Fruit fly (Drosophila melanogaster): ENCODE measurements around the gene CG17726.

CG17726 gene

dm6 chr3R:11211291-11212061 lies 15.1 kb upstream of the CG17726 start (continued):
- TF ChIP-seq CG7928 (GFP tag; optimal IDR thresholded peaks at IDR 0.05) (no peak), wek (GFP tag; optimal IDR thresholded peaks at IDR 0.05) (no peak), Lpt (GFP tag; optimal IDR thresholded peaks at IDR 0.05) (no peak), ase (GFP tag; IDR thresholded peaks at IDR 0.05) (peak; percentile 74; the same call in 2 of the 3 replicates), Taf1 (GFP tag; IDR thresholded peaks at IDR 0.05) (no peak; the same call in 1 of the 2 replicates), D19A (tag; optimal IDR thresholded peaks at IDR 0.05) (peak; percentile 55), Six4 (GFP tag; optimal IDR thresholded peaks at IDR 0.05) (peak; percentile 60), CG3726 (GFP tag; IDR thresholded peaks at IDR 0.05) (peak; percentile 53; the same call in 1 of the 3 replicates), CG30403 (GFP tag; optimal IDR thresholded peaks at IDR 0.05) (peak; percentile 88), CG43689 (GFP tag; IDR thresholded peaks at IDR 0.05) (no peak), nerfin-1 (tag; optimal IDR thresholded peaks at IDR 0.05) (no peak), CG2120 (GFP tag; optimal IDR thresholded peaks at IDR 0.05) (peak; percentile 90), dmrt11E (tag; optimal IDR thresholded peaks at IDR 0.05) (peak; percentile 51), CG12104 (GFP tag; optimal IDR thresholded peaks at IDR 0.05) (no peak), CG11696 (GFP tag; IDR thresholded peaks at IDR 0.05) (0 out of 2 replicates have a peak, but pooled peaks have one; percentile 17), CG11504 (tag; optimal IDR thresholded peaks at IDR 0.05) (peak; percentile 73), CG6689 (GFP tag; IDR thresholded peaks at IDR 0.05) (peak; percentile 82), Mad (GFP tag; optimal IDR thresholded peaks at IDR 0.05) (peak; percentile 65), CG13624 (GFP tag; optimal IDR thresholded peaks at IDR 0.05) (peak; percentile 79), CG7987 (GFP tag; optimal IDR thresholded peaks at IDR 0.05) (peak; percentile 35), salm (tag; optimal IDR thresholded peaks at IDR 0.05) (no peak), CG8924 (tag; optimal IDR thresholded peaks at IDR 0.05) (peak; percentile 46), stwl (tag; optimal IDR thresholded peaks at IDR 0.05) (no peak), CG6791 (GFP tag; IDR thresholded peaks at IDR 0.05; ENCODE audit: partially characterized antibody) (0 out of 3 replicates have a peak, but pooled peaks have one; percentile 41), CG13775 (GFP tag; optimal IDR thresholded peaks at IDR 0.05) (peak; percentile 53), CG3163 (GFP tag; optimal IDR thresholded peaks at IDR 0.05) (peak; percentile 34), trh (GFP tag; optimal IDR thresholded peaks at IDR 0.05) (no peak), CG10366 (GFP tag; IDR thresholded peaks at IDR 0.05) (peak; percentile 75), zf30C (GFP tag; optimal IDR thresholded peaks at IDR 0.05) (no peak), grau (tag; optimal IDR thresholded peaks at IDR 0.05) (peak; percentile 97), Deaf1 (tag; optimal IDR thresholded peaks at IDR 0.05) (peak; percentile 35), Rx (GFP tag; IDR thresholded peaks at IDR 0.05) (0 out of 2 replicates have a peak, but pooled peaks have one; percentile 37), gfzf (GFP tag; optimal IDR thresholded peaks at IDR 0.05) (no peak), zen2 (GFP tag; IDR thresholded peaks at IDR 0.05; ENCODE audit: partially characterized antibody) (no peak), CG9817 (tag; optimal IDR thresholded peaks at IDR 0.05) (peak; percentile 65), Eip74EF (GFP tag; optimal IDR thresholded peaks at IDR 0.05) (peak in 1 of 2 experiments; percentile 8), sim (GFP tag; IDR thresholded peaks at IDR 0.05) (no peak), CG10654 (GFP tag; optimal IDR thresholded peaks at IDR 0.05) (peak; percentile 23), CG4282 (GFP tag; optimal IDR thresholded peaks at IDR 0.05) (peak; percentile 14), CG15601 (tag; optimal IDR thresholded peaks at IDR 0.05) (no peak), Dek (tag; optimal IDR thresholded peaks at IDR 0.05) (peak; percentile 64), chif (GFP tag; optimal IDR thresholded peaks at IDR 0.05) (peak; percentile 55 to 66), Fer1 (GFP tag; optimal IDR thresholded peaks at IDR 0.05) (peak; percentile 63), CG5180 (GFP tag; optimal IDR thresholded peaks at IDR 0.05) (peak; percentile 56), CG3407 (GFP tag; optimal IDR thresholded peaks at IDR 0.05) (peak; percentile 41), hbn (GFP tag; IDR thresholded peaks at IDR 0.05; ENCODE audit: partially characterized antibody) (no peak), CG13287 (GFP tag; IDR thresholded peaks at IDR 0.05; ENCODE audit: partially characterized antibody) (no peak; the same call in 1 of the 2 replicates), Lim3 (GFP tag; IDR thresholded peaks at IDR 0.05) (0 out of 2 replicates have a peak, but pooled peaks have one; percentile 7)

Measured in whole organism, embryonic.